Worm (Caenorhabditis elegans) whole organism, L2 larva: Measurements from ENCODE around the gene hlh-32.

Source experiments
- F13H6.1 ChIP-seq: sonication (generic microtip); optimal IDR thresholded peaks from 2 replicates; lab custom pipeline; 2016; ENCODE audit warnings: missing genetic modification characterization, missing compliant biosample characterization
- ZK546.5 ChIP-seq: sonication (generic microtip); optimal IDR thresholded peaks from 2 replicates; lab custom pipeline; 2017; ENCODE audit warnings: missing biosample characterization, missing genetic modification characterization
- aly-2 ChIP-seq: fragments of 150-350 bp; optimal IDR thresholded peaks from 2 replicates; lab custom pipeline; 2014; ENCODE audit warnings: missing biosample characterization, missing genetic modification characterization
- elt-3 ChIP-seq: sonication (generic microtip); optimal IDR thresholded peaks from 2 replicates; lab custom pipeline; 2017; ENCODE audit warnings: missing biosample characterization, missing genetic modification characterization
- lin-11 ChIP-seq: fragments of 150-350 bp; sonication (generic microtip); optimal IDR thresholded peaks from 2 replicates; lab custom pipeline; 2014; ENCODE audit warnings: missing biosample characterization, missing genetic modification characterization, inconsistent platforms, mixed read lengths
- lin-13 ChIP-seq: fragments of 150-350 bp; optimal IDR thresholded peaks from 2 replicates; lab custom pipeline; 2014; ENCODE audit warnings: missing biosample characterization, missing genetic modification reagents, missing genetic modification characterization
- nhr-11 ChIP-seq: fragments of 150-350 bp; optimal IDR thresholded peaks from 2 replicates; lab custom pipeline; 2014; ENCODE audit warnings: missing biosample characterization, missing genetic modification characterization
- nhr-23 ChIP-seq: fragments of 150-350 bp; optimal IDR thresholded peaks from 2 replicates; lab custom pipeline; 2014; ENCODE audit warnings: missing biosample characterization, missing genetic modification reagents, missing genetic modification characterization
- nhr-237 ChIP-seq: fragments of 150-350 bp; optimal IDR thresholded peaks from 2 replicates; lab custom pipeline; 2014; ENCODE audit warnings: missing biosample characterization, missing genetic modification characterization
- nhr-25 ChIP-seq: fragments of 150-350 bp; sonication (generic microtip); optimal IDR thresholded peaks from 3 replicates; lab custom pipeline; 2014; ENCODE audit warnings: missing biosample characterization, missing genetic modification characterization
- nhr-6 ChIP-seq: fragments of 150-350 bp; optimal IDR thresholded peaks from 2 replicates; lab custom pipeline; 2014; ENCODE audit warnings: missing biosample characterization, missing genetic modification characterization
- nhr-77 ChIP-seq: fragments of 150-350 bp; optimal IDR thresholded peaks from 2 replicates; lab custom pipeline; 2014; ENCODE audit warnings: missing biosample characterization, missing genetic modification characterization
- unc-39 ChIP-seq: fragments of 150-350 bp; optimal IDR thresholded peaks from 2 replicates; lab custom pipeline; 2014; ENCODE audit warnings: missing biosample characterization, missing genetic modification characterization
- unc-62 ChIP-seq: fragments of 150-350 bp; optimal IDR thresholded peaks from 2 replicates; lab custom pipeline; 2014; ENCODE audit warnings: missing biosample characterization, missing genetic modification reagents, missing genetic modification characterization

ce11 chrIV:16170606-16171033 lies 38.4 kb downstream of the hlh-32 start, which contains the start of gene gln-3:
- TF ChIP-seq ZK546.5 (tag; lab: Kevin White, UChicago) (no peak), lin-13 (no peak), lin-11 (no peak), unc-39 (tag; lab: Kevin White, UChicago) (no peak), nhr-77 (tag; lab: Kevin White, UChicago) (no peak), F13H6.1 (peak; percentile 51), elt-3 (tag; lab: Kevin White, UChicago) (no peak), nhr-6 (tag; lab: Kevin White, UChicago) (no peak), aly-2 (tag; lab: Kevin White, UChicago) (no peak), nhr-11 (tag; lab: Kevin White, UChicago) (no peak), nhr-23 (no peak), unc-62 (GFP tag; lab: Kevin White, UChicago) (no peak), nhr-237 (tag; lab: Kevin White, UChicago) (no peak), nhr-25 (tag; lab: Kevin White, UChicago) (peak; percentile 2)
